Fruit fly (Drosophila melanogaster): Measurements from ENCODE around the gene I-t.

I-t gene

DNA sequence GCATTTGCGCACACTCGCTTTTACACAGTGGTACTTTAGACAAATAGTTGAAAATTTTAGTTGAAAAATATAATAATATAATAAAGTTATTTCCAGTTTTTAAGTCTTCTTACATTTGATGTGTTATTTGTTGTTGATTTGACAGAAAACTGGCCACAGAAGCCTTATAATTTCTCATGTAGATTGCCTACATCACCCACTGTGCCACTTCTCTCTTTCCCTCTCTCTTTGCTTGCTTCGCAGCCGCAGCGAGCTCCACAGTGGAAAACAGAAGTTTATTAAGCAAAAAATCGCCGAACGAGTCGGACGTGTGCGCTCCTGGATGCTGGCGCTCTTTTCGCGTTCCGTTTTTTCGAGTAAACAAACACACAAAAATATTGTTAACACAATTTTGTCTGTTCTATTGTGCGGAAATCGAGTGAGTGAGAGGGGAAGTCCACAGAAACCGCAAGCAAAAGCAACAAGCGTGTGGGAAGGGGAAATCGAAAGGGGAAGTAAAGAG is 47.9 kb upstream of the I-t start, which contains the start of gene CG42327 (continued):
- TF ChIP-seq ranshi (GFP tag; IDR thresholded peaks at IDR 0.05) (peak; percentile 91), gcm2 (GFP tag; optimal IDR thresholded peaks at IDR 0.05) (peak; percentile 85), CG6689 (GFP tag; IDR thresholded peaks at IDR 0.05) (peak; percentile 96), H2.0 (GFP tag; IDR thresholded peaks at IDR 0.05) (peak; percentile 93), NK7.1 (GFP tag; optimal IDR thresholded peaks at IDR 0.05) (peak; percentile 64), sna (GFP tag; IDR thresholded peaks at IDR 0.05; ENCODE audit: partially characterized antibody) (peak; percentile 64), Ssrp (tag; optimal IDR thresholded peaks at IDR 0.05) (peak; percentile 93), gsb-n (tag; optimal IDR thresholded peaks at IDR 0.05) (peak; percentile 97), CHES-1-like (GFP tag; optimal IDR thresholded peaks at IDR 0.05) (peak; percentile 77), CG12942 (GFP tag; optimal IDR thresholded peaks at IDR 0.05) (peak; percentile 85), CG4707 (GFP tag; optimal IDR thresholded peaks at IDR 0.05) (peak; percentile 100), CG1529 (GFP tag; optimal IDR thresholded peaks at IDR 0.05) (peak; percentile 92), CG8478 (optimal IDR thresholded peaks at IDR 0.05) (no peak), Nf-YA (GFP tag; IDR thresholded peaks at IDR 0.05) (peak; percentile 96), Nf-YB (GFP tag; optimal IDR thresholded peaks at IDR 0.05) (peak; percentile 80), CG7271 (tag; optimal IDR thresholded peaks at IDR 0.05) (peak; percentile 88), Max (GFP tag; optimal IDR thresholded peaks at IDR 0.05) (peak; percentile 91), Oaz (GFP tag; IDR thresholded peaks at IDR 0.05) (peak; percentile 86), insv (GFP tag; optimal IDR thresholded peaks at IDR 0.05) (peak in 1 of 2 experiments; percentile 44), fd64A (GFP tag; optimal IDR thresholded peaks at IDR 0.05) (peak; percentile 68), CG33213 (GFP tag; optimal IDR thresholded peaks at IDR 0.05) (peak; percentile 53), CG11456 (GFP tag; IDR thresholded peaks at IDR 0.05) (peak; percentile 89), ATbp (GFP tag; optimal IDR thresholded peaks at IDR 0.05) (peak; percentile 96), mld (GFP tag; IDR thresholded peaks at IDR 0.05; ENCODE audit: partially characterized antibody) (no peak), B-H2 (GFP tag; optimal IDR thresholded peaks at IDR 0.05) (peak; percentile 32), bigmax (GFP tag; optimal IDR thresholded peaks at IDR 0.05) (peak; percentile 24), luna (GFP tag; optimal IDR thresholded peaks at IDR 0.05) (no peak), toy (GFP tag; IDR thresholded peaks at IDR 0.05) (peak; percentile 80), ind (GFP tag; optimal IDR thresholded peaks at IDR 0.05) (peak; percentile 89), CG31388 (GFP tag; optimal IDR thresholded peaks at IDR 0.05) (peak; percentile 76), CG15479 (GFP tag; optimal IDR thresholded peaks at IDR 0.05) (peak; percentile 63), CG12071 (GFP tag; optimal IDR thresholded peaks at IDR 0.05) (peak; percentile 79), Gug (GFP tag; IDR thresholded peaks at IDR 0.05) (peak; percentile 90), CG9876 (GFP tag; optimal IDR thresholded peaks at IDR 0.05) (peak; percentile 45), ac (GFP tag; optimal IDR thresholded peaks at IDR 0.05) (peak; percentile 90), bcd (GFP tag; optimal IDR thresholded peaks at IDR 0.05) (peak; percentile 94), zen (tag; optimal IDR thresholded peaks at IDR 0.05) (peak; percentile 87), CG17612 (GFP tag; IDR thresholded peaks at IDR 0.05) (peak; percentile 78), CG3065 (GFP tag; optimal IDR thresholded peaks at IDR 0.05) (peak; percentile 88), CG3838 (GFP tag; optimal IDR thresholded peaks at IDR 0.05) (peak; percentile 48), CG3407 (GFP tag; optimal IDR thresholded peaks at IDR 0.05) (peak; percentile 95), pum (GFP tag; optimal IDR thresholded peaks at IDR 0.05) (peak; percentile 83), CG3995 (GFP tag; optimal IDR thresholded peaks at IDR 0.05) (no peak), CG8281 (tag; optimal IDR thresholded peaks at IDR 0.05) (peak; percentile 75), tup (GFP tag; optimal IDR thresholded peaks at IDR 0.05) (peak; percentile 83), dpn (GFP tag; optimal IDR thresholded peaks at IDR 0.05) (peak; percentile 73 to 94), bsh (GFP tag; optimal IDR thresholded peaks at IDR 0.05) (peak; percentile 91 to 98), ro (GFP tag; IDR thresholded peaks at IDR 0.05) (peak; percentile 84), ase (GFP tag; IDR thresholded peaks at IDR 0.05) (peak; percentile 97), Ptx1 (GFP tag; IDR thresholded peaks at IDR 0.05) (peak; percentile 96), Rfx (GFP tag; IDR thresholded peaks at IDR 0.05) (peak; percentile 90)
